Fruit fly (Drosophila melanogaster): Measurements from ENCODE around the gene CG18745.

DNA sequence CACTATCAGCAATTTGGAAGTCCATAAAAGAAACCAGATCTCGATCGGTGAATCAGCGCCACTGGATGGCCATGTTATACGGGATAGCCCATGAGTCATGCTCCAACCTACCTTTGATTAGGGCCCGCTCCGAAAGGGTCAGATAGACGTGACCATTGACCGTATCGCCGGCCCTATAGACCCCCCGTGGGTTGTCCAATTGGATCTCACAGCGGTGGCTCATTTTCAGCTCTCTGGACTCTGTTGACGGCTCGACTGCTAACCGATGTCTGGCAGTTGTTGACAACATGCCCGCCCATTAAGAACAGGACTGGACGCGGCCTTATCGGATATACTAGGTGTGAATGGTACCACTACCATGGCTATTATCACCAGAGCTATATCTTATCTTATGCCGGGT is 12.6 kb upstream of the CG18745 start, which contains the start of gene CG18744:
- TF ChIP-seq psq (optimal IDR thresholded peaks at IDR 0.05), result no peak
- no peak for TF ChIP-seq CG8478 (optimal IDR thresholded peaks at IDR 0.05)
- no peak for TF ChIP-seq pan (optimal IDR thresholded peaks at IDR 0.05)
- TF ChIP-seq usp (GFP tag; optimal IDR thresholded peaks at IDR 0.05), result no peak
